Worm (Caenorhabditis elegans) whole organism, L4 larva: ENCODE measurements around the gene Y43F8B.23.

Experiments used
- R02D3.7 ChIP-seq: fragments of 150-350 bp; sonication (generic microtip); optimal IDR thresholded peaks from 3 replicates; lab custom pipeline; 2014; ENCODE audit warnings: missing biosample characterization, missing genetic modification characterization
- ZK546.5 ChIP-seq, 2 experiments: sonication (generic microtip); optimal IDR thresholded peaks; 2 replicates each; lab custom pipeline; 2017; ENCODE audit warnings: missing biosample characterization in 2 of 2, missing genetic modification characterization in 2 of 2
- nhr-76 ChIP-seq: fragments of 150-350 bp; optimal IDR thresholded peaks from 2 replicates; lab custom pipeline; 2014; ENCODE audit warnings: missing biosample characterization, missing genetic modification characterization
- skn-1 ChIP-seq: fragments of 150-350 bp; optimal IDR thresholded peaks from 2 replicates; lab custom pipeline; 2014; ENCODE audit warnings: missing biosample characterization, missing genetic modification characterization
- zip-11 ChIP-seq: fragments of 200-800 bp; sonication (Bioruptor generic); IDR thresholded peaks from 2 replicates; pipeline ENCODE4 v1.3.6; 2022; ENCODE audit warnings: missing genetic modification characterization, missing compliant biosample characterization

DNA sequence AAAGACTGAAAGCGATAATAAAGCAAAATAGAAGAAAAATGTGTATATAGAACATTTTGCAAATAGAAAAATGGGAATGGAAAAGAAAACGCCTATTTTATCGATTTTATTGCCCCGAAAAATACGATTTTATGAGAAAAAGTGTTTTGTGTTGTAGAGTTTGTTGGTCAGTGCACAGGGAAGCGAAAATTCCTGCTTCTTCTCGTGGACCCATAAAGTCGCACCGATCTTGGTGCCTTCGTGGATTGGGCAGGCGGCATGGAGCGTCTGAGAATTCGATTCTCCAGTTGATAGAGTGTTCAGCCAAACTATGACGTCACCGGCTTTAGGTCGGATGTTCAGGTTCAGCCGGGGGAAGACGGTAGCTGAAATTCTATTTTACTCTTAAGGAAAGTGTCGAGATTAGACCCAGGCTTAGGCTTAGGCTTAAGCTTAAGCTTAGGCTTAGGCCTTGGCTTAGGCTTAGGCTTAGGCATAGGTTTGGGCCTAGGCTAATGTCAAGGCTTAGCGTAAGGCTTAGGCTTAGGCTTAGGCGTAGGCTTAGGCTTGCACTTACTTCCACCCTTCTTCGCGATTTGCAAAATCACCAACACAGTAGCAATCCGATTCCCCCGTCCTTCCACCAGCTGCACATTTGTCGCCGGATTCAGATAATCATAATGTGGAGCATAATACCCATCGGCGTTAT is 45.0 kb upstream of the Y43F8B.23 start, which contains the start of gene Y43F8B.19:
- TF ChIP-seq skn-1 (tag; lab: Kevin White, UChicago) (no peak), zip-11 (GFP tag; lab: Robert Waterston, UW) (no peak), R02D3.7 (no peak), ZK546.5 (tag; optimal IDR thresholded peaks at IDR 0.05; lab: Kevin White, UChicago) (no peak), nhr-76 (tag; lab: Kevin White, UChicago) (no peak)
